Worm (Caenorhabditis elegans) whole organism, L4/young adult: Measurements from ENCODE around the gene F43B10.1.

Experiments used
- W03F9.2 ChIP-seq: fragments of 150-350 bp; optimal IDR thresholded peaks from 2 replicates; lab custom pipeline; 2014; ENCODE audit warnings: missing biosample characterization, missing genetic modification characterization
- dao-5 ChIP-seq: sonication (generic microtip); optimal IDR thresholded peaks from 2 replicates; lab custom pipeline; 2016; ENCODE audit warnings: missing genotype, missing genetic modification characterization, moderate library complexity, missing compliant biosample characterization
- him-1 ChIP-seq: sonication (generic microtip); optimal IDR thresholded peaks from 2 replicates; lab custom pipeline; 2016; ENCODE audit warnings: missing genotype, missing genetic modification reagents, missing genetic modification characterization, missing compliant biosample characterization

DNA sequence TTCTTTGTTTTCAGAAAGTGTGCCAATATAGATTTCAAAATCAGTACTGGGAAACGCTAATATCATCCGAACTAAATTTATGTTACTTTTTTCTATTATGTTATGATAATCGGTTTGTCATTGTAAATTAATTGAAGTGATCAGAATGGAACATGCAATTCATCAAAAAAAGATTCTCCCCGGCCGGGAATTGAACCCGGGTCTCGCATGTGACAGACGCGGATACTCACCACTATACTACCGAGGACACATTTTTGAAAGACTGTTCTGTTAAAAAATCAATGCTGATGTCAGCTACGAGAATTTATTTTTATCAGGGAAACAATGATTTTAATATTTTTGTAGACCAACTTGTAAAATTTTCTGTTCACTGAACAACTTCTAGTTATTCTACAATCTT lies 43.5 kb downstream of the F43B10.1 start:
- TF ChIP-seq him-1 (no peak), dao-5 (peak; percentile 33), W03F9.2 (tag; lab: Kevin White, UChicago) (peak; percentile 47)
